Fruit fly (Drosophila melanogaster) whole organism, adult: ENCODE measurements around the gene Syn.

Experiments used
- CG1620 ChIP-seq: fragments of 200-800 bp; sonication (Bioruptor generic); optimal IDR thresholded peaks from 2 replicates; lab custom pipeline; 2016; ENCODE audit warnings: missing biosample characterization, missing genetic modification characterization
- CG33017 ChIP-seq: fragments of 200-800 bp; sonication (Bioruptor generic); optimal IDR thresholded peaks from 2 replicates; lab custom pipeline; 2018; ENCODE audit warnings: missing biosample characterization, mild to moderate bottlenecking, missing genetic modification characterization, moderate library complexity
- CG7101 ChIP-seq: fragments of 200-800 bp; sonication (Bioruptor generic); optimal IDR thresholded peaks from 2 replicates; lab custom pipeline; 2018; ENCODE audit warnings: missing biosample characterization, mild to moderate bottlenecking, missing genetic modification characterization, moderate library complexity
- Crg-1 ChIP-seq: fragments of 200-800 bp; sonication (Bioruptor generic); optimal IDR thresholded peaks from 2 replicates; lab custom pipeline; 2016; ENCODE audit warnings: missing biosample characterization, missing genetic modification characterization
- Hr96 ChIP-seq: fragments of 200-800 bp; sonication (Bioruptor generic); optimal IDR thresholded peaks from 2 replicates; lab custom pipeline; 2016; ENCODE audit warnings: missing biosample characterization, missing genetic modification characterization
- bab1 ChIP-seq: fragments of 200-800 bp; sonication (Bioruptor generic); optimal IDR thresholded peaks from 3 replicates; lab custom pipeline; 2019; ENCODE audit warnings: missing biosample characterization, mild to moderate bottlenecking, missing genetic modification characterization, moderate library complexity
- cnc ChIP-seq, 2 experiments: fragments of >200 bp; optimal IDR thresholded peaks; 2 replicates each; lab custom pipeline; 2017
- pad ChIP-seq: fragments of 200-800 bp; sonication (Bioruptor generic); optimal IDR thresholded peaks from 3 replicates; lab custom pipeline; 2017; ENCODE audit warnings: missing biosample characterization, missing genetic modification characterization, mild to moderate bottlenecking, moderate library complexity, missing genetic modification reagents
- toe ChIP-seq: fragments of 200-800 bp; sonication (Bioruptor generic); optimal IDR thresholded peaks from 2 replicates; lab custom pipeline; 2016; ENCODE audit warnings: missing biosample characterization, missing genetic modification characterization

- TF ChIP-seq bab1 (no peak), toe (GFP tag; lab: Kevin White, UChicago) (no peak), cnc (optimal IDR thresholded peaks at IDR 0.05; lab: Kevin White, UChicago) (no peak), CG7101 (tag; lab: Kevin White, UChicago) (no peak), Hr96 (GFP tag; lab: Kevin White, UChicago) (no peak), CG33017 (tag; lab: Kevin White, UChicago) (no peak), Crg-1 (no peak), CG1620 (GFP tag; lab: Kevin White, UChicago) (no peak), pad (GFP tag; lab: Kevin White, UChicago) (no peak)
These were observed 34.9 kb downstream of the Syn start, which contains the start of gene CG42795 for dm6 chr3R:10225390-10225789.
